Worm (Caenorhabditis elegans) whole organism, L3 larva: ENCODE data around the gene C49F5.13.

Source experiments
- ama-1 ChIP-seq: fragments of 150-350 bp; optimal IDR thresholded peaks from 2 replicates; lab custom pipeline; 2018
- ceh-16 ChIP-seq: sonication (generic microtip); optimal IDR thresholded peaks from 2 replicates; lab custom pipeline; 2017; ENCODE audit warnings: missing biosample characterization, missing genetic modification characterization
- ceh-28 ChIP-seq: fragments of 150-350 bp; optimal IDR thresholded peaks from 2 replicates; lab custom pipeline; 2014; ENCODE audit warnings: missing biosample characterization, missing genetic modification reagents, missing genetic modification characterization
- ceh-9 ChIP-seq: sonication (generic microtip); optimal IDR thresholded peaks from 2 replicates; lab custom pipeline; 2018; ENCODE audit warnings: missing biosample characterization, missing genetic modification characterization
- daf-12 ChIP-seq: fragments of 150-350 bp; optimal IDR thresholded peaks from 2 replicates; lab custom pipeline; 2014; ENCODE audit warnings: missing biosample characterization, missing genetic modification reagents, missing genetic modification characterization
- egl-27 ChIP-seq: sonication (generic microtip); optimal IDR thresholded peaks from 4 replicates; lab custom pipeline; 2017; ENCODE audit warnings: missing biosample characterization, missing genetic modification reagents, missing genetic modification characterization
- egl-5 ChIP-seq: fragments of 150-350 bp; optimal IDR thresholded peaks from 2 replicates; lab custom pipeline; 2017; ENCODE audit warnings: missing biosample characterization, missing genetic modification reagents, missing genetic modification characterization, inconsistent platforms
- elt-1 ChIP-seq: fragments of 150-350 bp; optimal IDR thresholded peaks from 2 replicates; lab custom pipeline; 2014; ENCODE audit warnings: missing biosample characterization, missing genetic modification characterization
- elt-2 ChIP-seq: sonication (generic microtip); optimal IDR thresholded peaks from 2 replicates; lab custom pipeline; 2016; ENCODE audit warnings: missing genetic modification reagents, mild to moderate bottlenecking, missing genetic modification characterization, missing compliant biosample characterization
- elt-3 ChIP-seq, 3 experiments: fragments of 150-350 bp in 1 of 3; sonication (generic microtip) in 2 of 3; optimal IDR thresholded peaks; 2 replicates in 2 of 3; 4 replicates in 1 of 3; lab custom pipeline; 2014 to 2017; ENCODE audit warnings: missing biosample characterization in 3 of 3, missing genetic modification characterization in 3 of 3
- fos-1 ChIP-seq: fragments of 150-350 bp; optimal IDR thresholded peaks from 2 replicates; lab custom pipeline; 2014; ENCODE audit warnings: missing biosample characterization, missing genetic modification characterization
- jun-1 ChIP-seq: fragments of 150-350 bp; optimal IDR thresholded peaks from 2 replicates; lab custom pipeline; 2014; ENCODE audit warnings: missing biosample characterization, missing genetic modification reagents, missing genetic modification characterization
- lin-39 ChIP-seq: fragments of 150-350 bp; optimal IDR thresholded peaks from 2 replicates; lab custom pipeline; 2018; ENCODE audit warnings: missing biosample characterization, missing genetic modification reagents, missing genetic modification characterization
- lsy-12 ChIP-seq: sonication (generic microtip); optimal IDR thresholded peaks from 2 replicates; lab custom pipeline; 2016; ENCODE audit warnings: mild to moderate bottlenecking, missing genetic modification characterization, missing compliant biosample characterization
- nfya-1 ChIP-seq: sonication (generic microtip); optimal IDR thresholded peaks from 2 replicates; lab custom pipeline; 2017; ENCODE audit warnings: missing genetic modification characterization, mild to moderate bottlenecking, missing compliant biosample characterization, antibody characterized with exemption, moderate library complexity; ENCODE audit not compliant: insufficient read depth
- nhr-11 ChIP-seq: fragments of 150-350 bp; optimal IDR thresholded peaks from 2 replicates; lab custom pipeline; 2014; ENCODE audit warnings: missing biosample characterization, missing genetic modification characterization
- nhr-12 ChIP-seq: fragments of 150-350 bp; optimal IDR thresholded peaks from 2 replicates; lab custom pipeline; 2014; ENCODE audit warnings: missing biosample characterization, missing genetic modification characterization
- nhr-23 ChIP-seq: fragments of 150-350 bp; optimal IDR thresholded peaks from 2 replicates; lab custom pipeline; 2014; ENCODE audit warnings: missing biosample characterization, missing genetic modification reagents, missing genetic modification characterization
- nhr-25 ChIP-seq: sonication (generic microtip); optimal IDR thresholded peaks from 2 replicates; lab custom pipeline; 2017; ENCODE audit warnings: missing biosample characterization, missing genetic modification characterization
- nhr-28 ChIP-seq: fragments of 150-350 bp; optimal IDR thresholded peaks from 2 replicates; lab custom pipeline; 2014; ENCODE audit warnings: missing biosample characterization, missing genetic modification characterization
- nhr-43 ChIP-seq: sonication (generic microtip); optimal IDR thresholded peaks from 2 replicates; lab custom pipeline; 2016; ENCODE audit warnings: mild to moderate bottlenecking, missing genetic modification characterization, missing compliant biosample characterization; ENCODE audit not compliant: poor library complexity, severe bottlenecking
- nhr-67 ChIP-seq: fragments of 150-350 bp; optimal IDR thresholded peaks from 2 replicates; lab custom pipeline; 2014; ENCODE audit warnings: missing biosample characterization, missing genetic modification characterization
- nhr-76 ChIP-seq: fragments of 150-350 bp; sonication (generic microtip); optimal IDR thresholded peaks from 5 replicates; lab custom pipeline; 2014; ENCODE audit warnings: missing biosample characterization, missing genetic modification characterization
- nhr-77 ChIP-seq: fragments of 150-350 bp; optimal IDR thresholded peaks from 2 replicates; lab custom pipeline; 2014; ENCODE audit warnings: missing biosample characterization, missing genetic modification characterization
- pha-4 ChIP-seq: fragments of 150-350 bp; optimal IDR thresholded peaks from 2 replicates; lab custom pipeline; 2014; ENCODE audit warnings: missing biosample characterization, missing genetic modification reagents, missing genetic modification characterization
- pqm-1 ChIP-seq: fragments of 150-350 bp; optimal IDR thresholded peaks from 2 replicates; lab custom pipeline; 2017; ENCODE audit warnings: missing biosample characterization, missing genetic modification characterization, inconsistent platforms
- sea-2 ChIP-seq: fragments of 150-350 bp; sonication (generic microtip); optimal IDR thresholded peaks from 4 replicates; lab custom pipeline; 2014; ENCODE audit warnings: missing biosample characterization, missing genetic modification reagents, missing genetic modification characterization
- snpc-4 ChIP-seq: fragments of 150-350 bp; optimal IDR thresholded peaks from 2 replicates; lab custom pipeline; 2014; ENCODE audit warnings: missing biosample characterization, missing genetic modification characterization
- tbx-2 ChIP-seq: sonication (generic microtip); optimal IDR thresholded peaks from 2 replicates; lab custom pipeline; 2016; ENCODE audit warnings: mild to moderate bottlenecking, missing genetic modification characterization, missing compliant biosample characterization
- zag-1 ChIP-seq: fragments of 150-350 bp; optimal IDR thresholded peaks from 2 replicates; lab custom pipeline; 2014; ENCODE audit warnings: missing biosample characterization, missing genetic modification characterization
- ztf-11 ChIP-seq: fragments of 150-350 bp; optimal IDR thresholded peaks from 2 replicates; lab custom pipeline; 2014; ENCODE audit warnings: missing biosample characterization, missing genetic modification characterization
- ztf-4 ChIP-seq: fragments of 150-350 bp; optimal IDR thresholded peaks from 2 replicates; lab custom pipeline; 2014; ENCODE audit warnings: missing biosample characterization, missing genetic modification characterization

The C49F5.13 gene

ce11 chrX:11959838-11960237 is 1.4 kb upstream of the C49F5.13 start, which contains the start of gene C49F5.8:
TSS of gene C49F5.8 (plus strand) at chrX:11960138.
- TF ChIP-seq sea-2 (GFP tag; lab: Kevin White, UChicago): no peak
- TF ChIP-seq nhr-76 (tag; lab: Kevin White, UChicago): no peak
- no peak for TF ChIP-seq ztf-4 (tag; lab: Kevin White, UChicago)
- no peak for TF ChIP-seq fos-1 (tag; lab: Kevin White, UChicago)
- no peak for TF ChIP-seq lin-39 (tag; lab: Kevin White, UChicago)
- TF ChIP-seq zag-1: no peak
- no peak for TF ChIP-seq nhr-28 (tag; lab: Kevin White, UChicago)
- no peak for TF ChIP-seq jun-1
- no peak for TF ChIP-seq elt-2 (tag; lab: Kevin White, UChicago)
- TF ChIP-seq nhr-11 (tag; lab: Kevin White, UChicago): no peak
- no peak for TF ChIP-seq nhr-77 (tag; lab: Kevin White, UChicago)

- no peak for TF ChIP-seq egl-5 (tag; lab: Kevin White, UChicago)
- TF ChIP-seq pha-4 (tag; lab: Kevin White, UChicago): no peak
- TF ChIP-seq tbx-2 (tag; lab: Kevin White, UChicago): no peak
- TF ChIP-seq jun-1: peak; percentile 33
- TF ChIP-seq elt-2 (tag; lab: Kevin White, UChicago): peak; percentile 94
- TF ChIP-seq daf-12 (tag; lab: Kevin White, UChicago): no peak
- TF ChIP-seq egl-27 (tag; lab: Kevin White, UChicago): no peak
- TF ChIP-seq elt-1 (tag; lab: Kevin White, UChicago): no peak
- TF ChIP-seq elt-3 (tag; optimal IDR thresholded peaks at IDR 0.05; lab: Kevin White, UChicago): peak in 2 of 3 experiments; percentile 22 to 68
- TF ChIP-seq ztf-4 (tag; lab: Kevin White, UChicago): no peak
- peak; percentile 54 for TF ChIP-seq pqm-1 (tag; lab: Kevin White, UChicago)
- no peak for TF ChIP-seq nhr-23 (tag; lab: Kevin White, UChicago)
- TF ChIP-seq sea-2 (GFP tag; lab: Kevin White, UChicago): no peak
Measured at ce11 chrX:11962050-11962788, 1.0 kb downstream of the C49F5.13 start.

ce11 chrX:11963659-11964058 is 2.5 kb downstream of the C49F5.13 start:
- TF ChIP-seq nhr-23 (tag; lab: Kevin White, UChicago) (peak; percentile 27), nhr-67 (tag; lab: Kevin White, UChicago) (no peak), elt-1 (tag; lab: Kevin White, UChicago) (peak; percentile 74), nhr-25 (tag; lab: Kevin White, UChicago) (peak; percentile 47), snpc-4 (no peak)

- no peak for TF ChIP-seq lsy-12 (tag; lab: Kevin White, UChicago)
- TF ChIP-seq ztf-11 (tag; lab: Kevin White, UChicago): no peak
- TF ChIP-seq nhr-77 (tag; lab: Kevin White, UChicago): no peak
- TF ChIP-seq pqm-1 (tag; lab: Kevin White, UChicago): peak; percentile 93
- peak; percentile 40 for TF ChIP-seq fos-1 (tag; lab: Kevin White, UChicago)
- TF ChIP-seq ama-1 (lab: Kevin White, UChicago): no peak
- no peak for TF ChIP-seq ceh-28 (tag; lab: Kevin White, UChicago)
- no peak for TF ChIP-seq sea-2 (GFP tag; lab: Kevin White, UChicago)
- TF ChIP-seq pha-4 (tag; lab: Kevin White, UChicago): no peak
- TF ChIP-seq nfya-1 (tag; lab: Kevin White, UChicago): peak; percentile 0
- TF ChIP-seq egl-27 (tag; lab: Kevin White, UChicago): no peak
- TF ChIP-seq elt-2 (tag; lab: Kevin White, UChicago): peak; percentile 83
- peak in 1 of 3 experiments; percentile 19 for TF ChIP-seq elt-3 (tag; optimal IDR thresholded peaks at IDR 0.05; lab: Kevin White, UChicago)
- TF ChIP-seq ceh-9: no peak
- peak; percentile 10 for TF ChIP-seq nhr-43 (tag; lab: Kevin White, UChicago)
- TF ChIP-seq daf-12 (tag; lab: Kevin White, UChicago): no peak
Measured at ce11 chrX:11964555-11964954, 3.4 kb downstream of the C49F5.13 start.

- TF ChIP-seq ceh-16: no peak
- no peak for TF ChIP-seq jun-1
- no peak for TF ChIP-seq daf-12 (tag; lab: Kevin White, UChicago)
- no peak for TF ChIP-seq nhr-12 (tag; lab: Kevin White, UChicago)
- peak; percentile 3 for TF ChIP-seq nhr-23 (tag; lab: Kevin White, UChicago)
- TF ChIP-seq elt-2 (tag; lab: Kevin White, UChicago): no peak
- no peak for TF ChIP-seq elt-1 (tag; lab: Kevin White, UChicago)
Measured at ce11 chrX:11965163-11965562, 4.0 kb downstream of the C49F5.13 start.
